Worm (Caenorhabditis elegans): ENCODE data around the gene idpp-8.

The idpp-8 gene

ce11 chrII:10317007-10317406 lies 1.7 kb downstream of the idpp-8 start, which contains the start of gene M02G9.4:
Gene M02G9.4 (plus strand): TSS chrII:10317307.
- no peak for TF ChIP-seq unc-62 (GFP tag; optimal IDR thresholded peaks at IDR 0.05)

- TF ChIP-seq unc-62 (GFP tag; optimal IDR thresholded peaks at IDR 0.05): no peak
Observed at ce11 chrII:10321410-10321809, 6.1 kb downstream of the idpp-8 start, which contains the start of gene idpp-4. Gene idpp-4 (plus strand): TSS chrII:10321460.

ce11 chrII:10325615-10326232 lies 10.4 kb downstream of the idpp-8 start, which contains the start of gene appg-1:
Gene appg-1 (plus strand): TSS chrII:10326041.
- TF ChIP-seq unc-62 (GFP tag; optimal IDR thresholded peaks at IDR 0.05): no peak

- no peak for TF ChIP-seq unc-62 (GFP tag; optimal IDR thresholded peaks at IDR 0.05)
Observed at ce11 chrII:10329754-10330153, 14.4 kb downstream of the idpp-8 start.

- TF ChIP-seq unc-62 (GFP tag; optimal IDR thresholded peaks at IDR 0.05): no peak
Observed at ce11 chrII:10345012-10345411, 29.7 kb downstream of the idpp-8 start, which contains the start of gene pro-2. Gene pro-2 (minus strand): TSS chrII:10345112.

ce11 chrII:10346075-10346474 lies 30.7 kb downstream of the idpp-8 start, which contains the start of gene C07E3.10:
Gene C07E3.10 (plus strand): TSS chrII:10346375.
- TF ChIP-seq unc-62 (GFP tag; optimal IDR thresholded peaks at IDR 0.05): no peak

ce11 chrII:10349915-10350314 lies 34.6 kb downstream of the idpp-8 start, which contains the start of gene stip-1:
Gene stip-1 (minus strand): TSS chrII:10350012.
- TF ChIP-seq unc-62 (GFP tag; optimal IDR thresholded peaks at IDR 0.05): no peak

- no peak for TF ChIP-seq unc-62 (GFP tag; optimal IDR thresholded peaks at IDR 0.05)
Observed at ce11 chrII:10350487-10350886, 35.1 kb downstream of the idpp-8 start, which contains the start of gene C07E3.9. Gene C07E3.9 (plus strand): TSS chrII:10350756.

- no peak for TF ChIP-seq unc-62 (GFP tag; optimal IDR thresholded peaks at IDR 0.05)
Observed at ce11 chrII:10351963-10352362, 36.6 kb downstream of the idpp-8 start, which contains the start of gene C07E3.8. Gene C07E3.8 (plus strand): TSS chrII:10352263.

- TF ChIP-seq unc-62 (GFP tag; optimal IDR thresholded peaks at IDR 0.05): no peak
Observed at ce11 chrII:10357468-10358007, 42.2 kb downstream of the idpp-8 start, which contains the start of gene C07E3.3. Gene C07E3.3 (minus strand): TSS chrII:10357518.

ce11 chrII:10360487-10360886 lies 45.1 kb downstream of the idpp-8 start, which contains the start of gene C07E3.4:
Gene C07E3.4 (plus strand): TSS chrII:10360787.
- TF ChIP-seq unc-62 (GFP tag; optimal IDR thresholded peaks at IDR 0.05): no peak

- TF ChIP-seq unc-62 (GFP tag; optimal IDR thresholded peaks at IDR 0.05): no peak
Observed at ce11 chrII:10367202-10367601, 51.9 kb downstream of the idpp-8 start, which contains the start of gene ceh-57. Gene ceh-57 (minus strand): TSS chrII:10367296.

- no peak for TF ChIP-seq unc-62 (GFP tag; optimal IDR thresholded peaks at IDR 0.05)
Observed at ce11 chrII:10369547-10370028, 54.2 kb downstream of the idpp-8 start, which contains the start of gene ceh-58. Gene ceh-58 (minus strand): TSS chrII:10369597.

Measured in whole organism, dauer.